Worm (Caenorhabditis elegans): ENCODE results near the gene hum-10.

- TF ChIP-seq ttx-3 (tag; optimal IDR thresholded peaks at IDR 0.05): no peak
- no peak for TF ChIP-seq sdc-2 (tag; optimal IDR thresholded peaks at IDR 0.05)
- no peak for TF ChIP-seq C08G9.2 (tag; optimal IDR thresholded peaks at IDR 0.05)
- no peak for TF ChIP-seq hlh-13 (GFP tag; optimal IDR thresholded peaks at IDR 0.05)
- no peak for TF ChIP-seq unc-86 (tag; optimal IDR thresholded peaks at IDR 0.05)
- no peak for TF ChIP-seq ceh-6 (GFP tag; optimal IDR thresholded peaks at IDR 0.05)
- TF ChIP-seq ama-1 (optimal IDR thresholded peaks at IDR 0.05): no peak
- TF ChIP-seq fkh-6 (tag; optimal IDR thresholded peaks at IDR 0.05): no peak
- TF ChIP-seq K09A11.1 (tag; optimal IDR thresholded peaks at IDR 0.05; ENCODE audit: insufficient read depth): no peak
- TF ChIP-seq tbx-7 (tag; optimal IDR thresholded peaks at IDR 0.05): no peak
These were observed 20.2 kb upstream of the hum-10 start for ce11 chrX:4802255-4802654.

All from whole organism, late embryonic.